Worm (Caenorhabditis elegans) whole organism, L1 larva: ENCODE results near the gene ddr-1.

Experiments used
- C04F5.9 ChIP-seq: sonication (generic microtip); optimal IDR thresholded peaks from 2 replicates; lab custom pipeline; 2016; ENCODE audit warnings: missing genetic modification characterization, missing compliant biosample characterization
- C16A3.4 ChIP-seq: fragments of 150-350 bp; optimal IDR thresholded peaks from 2 replicates; lab custom pipeline; 2014; ENCODE audit warnings: missing biosample characterization, missing genetic modification characterization
- Y116A8C.19 ChIP-seq: sonication (generic microtip); optimal IDR thresholded peaks from 2 replicates; lab custom pipeline; 2016; ENCODE audit warnings: missing compliant biosample characterization, missing genetic modification characterization, borderline replicate concordance
- aha-1 ChIP-seq: fragments of 150-350 bp; optimal IDR thresholded peaks from 2 replicates; lab custom pipeline; 2014; ENCODE audit warnings: missing biosample characterization, missing genetic modification characterization
- alr-1 ChIP-seq: fragments of 200-800 bp; sonication (Bioruptor generic); optimal IDR thresholded peaks from 2 replicates; lab custom pipeline; 2018; ENCODE audit warnings: borderline replicate concordance, mild to moderate bottlenecking, missing genetic modification characterization, missing compliant biosample characterization
- aly-2 ChIP-seq: fragments of 150-350 bp; optimal IDR thresholded peaks from 2 replicates; lab custom pipeline; 2014; ENCODE audit warnings: missing biosample characterization, missing genetic modification characterization
- blmp-1 ChIP-seq: fragments of 150-350 bp; optimal IDR thresholded peaks from 2 replicates; lab custom pipeline; 2014; ENCODE audit warnings: missing biosample characterization, missing genetic modification characterization
- ceh-63 ChIP-seq: fragments of 200-800 bp; sonication (Bioruptor generic); optimal IDR thresholded peaks from 2 replicates; lab custom pipeline; 2018; ENCODE audit warnings: mild to moderate bottlenecking, missing genetic modification characterization, missing compliant biosample characterization
- ceh-82 ChIP-seq, 3 experiments: fragments of 150-350 bp in 1 of 3; sonication (generic microtip) in 2 of 3; optimal IDR thresholded peaks; 2 replicates each; lab custom pipeline; 2014 to 2017; ENCODE audit warnings: missing biosample characterization in 3 of 3, missing genetic modification characterization in 3 of 3
- ceh-88 ChIP-seq: fragments of 200-800 bp; sonication (Bioruptor generic); IDR thresholded peaks from 2 replicates; pipeline ENCODE4 v1.3.6; 2022; ENCODE audit warnings: missing genetic modification characterization, missing compliant biosample characterization
- ces-1 ChIP-seq: fragments of 150-350 bp; optimal IDR thresholded peaks from 2 replicates; lab custom pipeline; 2014; ENCODE audit warnings: missing biosample characterization, missing genetic modification reagents, missing genetic modification characterization
- dpl-1 ChIP-seq, 3 experiments: fragments of 150-350 bp in 2 of 3; sonication (generic microtip) in 1 of 3; optimal IDR thresholded peaks; 2 replicates each; lab custom pipeline; 2014 to 2017; ENCODE audit warnings: missing biosample characterization in 3 of 3, missing genetic modification characterization in 3 of 3, missing genetic modification reagents in 3 of 3
- efl-1 ChIP-seq, 4 experiments: fragments of 150-350 bp; optimal IDR thresholded peaks in 3 of 4; peaks in 1 of 4; 1 replicate in 1 of 4; 2 replicates in 3 of 4; lab custom pipeline; 2014; ENCODE audit warnings: missing biosample characterization in 2 of 4, missing genetic modification characterization in 2 of 4, missing genetic modification reagents in 2 of 4
- efl-3 ChIP-seq: fragments of 200-800 bp; sonication (Bioruptor generic); optimal IDR thresholded peaks from 2 replicates; lab custom pipeline; 2018; ENCODE audit warnings: mild to moderate bottlenecking, missing genetic modification characterization, missing compliant biosample characterization
- elt-2 ChIP-seq: sonication (generic microtip); optimal IDR thresholded peaks from 2 replicates; lab custom pipeline; 2016; ENCODE audit warnings: missing genetic modification characterization, mild to moderate bottlenecking, inconsistent platforms, missing compliant biosample characterization, missing genetic modification reagents
- elt-3 ChIP-seq, 6 experiments: fragments of 150-350 bp in 1 of 6; sonication (generic microtip); optimal IDR thresholded peaks; 2 replicates each; lab custom pipeline; 2017 to 2018; ENCODE audit warnings: missing biosample characterization in 6 of 6, missing genetic modification characterization in 6 of 6, inconsistent platforms in 1 of 6
- ets-5 ChIP-seq: fragments of 200-800 bp; sonication (Bioruptor generic); IDR thresholded peaks from 2 replicates; pipeline ENCODE4 v1.3.6; 2022; ENCODE audit warnings: missing genetic modification characterization, missing compliant biosample characterization
- fkh-10 ChIP-seq: sonication (generic microtip); optimal IDR thresholded peaks from 2 replicates; lab custom pipeline; 2017; ENCODE audit warnings: missing biosample characterization, missing genetic modification reagents, missing genetic modification characterization
- fos-1 ChIP-seq: fragments of 150-350 bp; optimal IDR thresholded peaks from 2 replicates; lab custom pipeline; 2014; ENCODE audit warnings: missing biosample characterization, missing genetic modification characterization
- irx-1 ChIP-seq: sonication (generic microtip); optimal IDR thresholded peaks from 2 replicates; lab custom pipeline; 2016; ENCODE audit warnings: missing genetic modification characterization, missing compliant biosample characterization
- jun-1 ChIP-seq: fragments of 150-350 bp; optimal IDR thresholded peaks from 2 replicates; lab custom pipeline; 2014; ENCODE audit warnings: missing biosample characterization, missing genetic modification reagents, missing genetic modification characterization
- lin-14 ChIP-seq: fragments of 200-800 bp; sonication (Bioruptor generic); optimal IDR thresholded peaks from 2 replicates; lab custom pipeline; 2018; ENCODE audit warnings: mild to moderate bottlenecking, missing genetic modification characterization, moderate library complexity, missing compliant biosample characterization
- lin-35 ChIP-seq, 2 experiments: fragments of 150-350 bp; optimal IDR thresholded peaks; 2 replicates each; lab custom pipeline; 2014; ENCODE audit warnings: missing biosample characterization in 2 of 2, missing genetic modification characterization in 2 of 2, missing genetic modification reagents in 2 of 2
- lsy-2 ChIP-seq, 2 experiments: fragments of 150-350 bp; optimal IDR thresholded peaks; 2 replicates each; lab custom pipeline; 2014; ENCODE audit warnings: missing biosample characterization in 2 of 2, missing genetic modification characterization in 2 of 2
- mab-9 ChIP-seq: fragments of 200-800 bp; sonication (Bioruptor generic); IDR thresholded peaks from 2 replicates; pipeline ENCODE4 v1.3.6; 2022; ENCODE audit warnings: missing genetic modification reagents, missing genetic modification characterization, missing compliant biosample characterization
- mdl-1 ChIP-seq, 2 experiments: fragments of 150-350 bp; optimal IDR thresholded peaks; 2 replicates each; lab custom pipeline; 2014 to 2017; ENCODE audit warnings: missing biosample characterization in 2 of 2, missing genetic modification characterization in 2 of 2, inconsistent platforms in 1 of 2
- mep-1 ChIP-seq: fragments of 150-350 bp; optimal IDR thresholded peaks from 2 replicates; lab custom pipeline; 2014; ENCODE audit warnings: missing biosample characterization, missing genetic modification characterization
- nhr-11 ChIP-seq: fragments of 150-350 bp; optimal IDR thresholded peaks from 2 replicates; lab custom pipeline; 2014; ENCODE audit warnings: missing biosample characterization, missing genetic modification characterization
- nhr-19 ChIP-seq: fragments of 200-800 bp; sonication (Bioruptor generic); conservative IDR thresholded peaks from 2 replicates; pipeline ENCODE4 v1.3.6; 2022; ENCODE audit warnings: missing genetic modification characterization, missing compliant biosample characterization
- nhr-20 ChIP-seq: sonication (generic microtip); optimal IDR thresholded peaks from 2 replicates; lab custom pipeline; 2016; ENCODE audit warnings: mild to moderate bottlenecking, missing genetic modification characterization, missing compliant biosample characterization
- nhr-47 ChIP-seq: sonication (generic microtip); optimal IDR thresholded peaks from 2 replicates; lab custom pipeline; 2016; ENCODE audit warnings: mild to moderate bottlenecking, missing genetic modification characterization, moderate library complexity, missing compliant biosample characterization
- nhr-71 ChIP-seq: sonication (generic microtip); optimal IDR thresholded peaks from 2 replicates; lab custom pipeline; 2016; ENCODE audit warnings: mild to moderate bottlenecking, missing genetic modification characterization, moderate library complexity, missing compliant biosample characterization
- nhr-76 ChIP-seq: sonication (generic microtip); optimal IDR thresholded peaks from 2 replicates; lab custom pipeline; 2017; ENCODE audit warnings: missing biosample characterization, missing genetic modification characterization
- nhr-77 ChIP-seq: fragments of 150-350 bp; optimal IDR thresholded peaks from 2 replicates; lab custom pipeline; 2014; ENCODE audit warnings: missing biosample characterization, missing genetic modification characterization
- nhr-84 ChIP-seq: sonication (generic microtip); optimal IDR thresholded peaks from 2 replicates; lab custom pipeline; 2017; ENCODE audit warnings: missing biosample characterization, missing genetic modification characterization
- nhr-85 ChIP-seq: sonication (generic microtip); peaks from one replicate; lab custom pipeline; 2016; ENCODE audit warnings: missing genetic modification characterization, inconsistent platforms, missing compliant biosample characterization
- pag-3 ChIP-seq: sonication (generic microtip); optimal IDR thresholded peaks from 2 replicates; lab custom pipeline; 2017; ENCODE audit warnings: missing genetic modification characterization, mild to moderate bottlenecking, missing compliant biosample characterization, antibody characterized with exemption, borderline replicate concordance; ENCODE audit not compliant: insufficient read depth
- pqm-1 ChIP-seq: sonication (generic microtip); optimal IDR thresholded peaks from 3 replicates; lab custom pipeline; 2017; ENCODE audit warnings: missing biosample characterization, missing genetic modification characterization
- skn-1 ChIP-seq: fragments of 150-350 bp; optimal IDR thresholded peaks from 2 replicates; lab custom pipeline; 2014; ENCODE audit warnings: missing biosample characterization, missing genetic modification characterization
- snu-23 ChIP-seq: sonication (generic microtip); optimal IDR thresholded peaks from 2 replicates; lab custom pipeline; 2016; ENCODE audit warnings: missing genetic modification characterization, missing compliant biosample characterization
- sup-37 ChIP-seq: fragments of 200-800 bp; sonication (Bioruptor generic); optimal IDR thresholded peaks from 2 replicates; lab custom pipeline; 2018; ENCODE audit warnings: mild to moderate bottlenecking, missing genetic modification characterization, missing compliant biosample characterization
- unc-130 ChIP-seq: fragments of 150-350 bp; optimal IDR thresholded peaks from 2 replicates; lab custom pipeline; 2017; ENCODE audit warnings: missing biosample characterization, missing genetic modification characterization, inconsistent platforms
- unc-86 ChIP-seq: sonication (generic microtip); optimal IDR thresholded peaks from 2 replicates; lab custom pipeline; 2016; ENCODE audit warnings: missing genetic modification characterization, missing compliant biosample characterization
- zip-4 ChIP-seq: fragments of 200-800 bp; sonication (Bioruptor generic); optimal IDR thresholded peaks from 2 replicates; lab custom pipeline; 2018; ENCODE audit warnings: mild to moderate bottlenecking, missing genetic modification characterization, moderate library complexity, missing compliant biosample characterization
- ztf-11 ChIP-seq, 2 experiments: sonication (generic microtip); optimal IDR thresholded peaks; 2 replicates each; lab custom pipeline; 2016 to 2017; ENCODE audit warnings: missing genetic modification characterization in 2 of 2, missing biosample characterization in 1 of 2, missing compliant biosample characterization in 1 of 2

ddr-1 gene

ce11 chrX:5478875-5479274 is 17.8 kb downstream of the ddr-1 start (continued):
- no peak for TF ChIP-seq efl-3
- no peak for TF ChIP-seq ztf-11 (tag; optimal IDR thresholded peaks at IDR 0.05; lab: Kevin White, UChicago)
- TF ChIP-seq ceh-63 (GFP tag; lab: Kevin White, UChicago) = no peak
- no peak for TF ChIP-seq irx-1
- no peak for TF ChIP-seq elt-3 (tag; optimal IDR thresholded peaks at IDR 0.05; lab: Kevin White, UChicago)
- TF ChIP-seq fos-1 (tag; lab: Kevin White, UChicago) = no peak
- no peak for TF ChIP-seq C04F5.9 (tag; lab: Kevin White, UChicago)
- TF ChIP-seq pag-3 (tag; lab: Kevin White, UChicago) = no peak
- peak; percentile 72 for TF ChIP-seq nhr-85 (tag; lab: Kevin White, UChicago)
- TF ChIP-seq nhr-71 (tag; lab: Kevin White, UChicago) = no peak
- no peak for TF ChIP-seq ces-1 (GFP tag; lab: Kevin White, UChicago)
- no peak for TF ChIP-seq nhr-84 (tag; lab: Kevin White, UChicago)
- no peak for TF ChIP-seq nhr-47 (tag; lab: Kevin White, UChicago)
- TF ChIP-seq lsy-2 (tag; optimal IDR thresholded peaks at IDR 0.05; lab: Kevin White, UChicago) = peak in 1 of 2 experiments; percentile 6
- TF ChIP-seq nhr-19 = no peak
- no peak for TF ChIP-seq sup-37
- no peak for TF ChIP-seq jun-1
- no peak for TF ChIP-seq Y116A8C.19 (tag; lab: Kevin White, UChicago)

- TF ChIP-seq efl-1 (optimal IDR thresholded peaks at IDR 0.05; lab: Kevin White, UChicago) (no peak), efl-1 (GFP tag; optimal IDR thresholded peaks at IDR 0.05 in 1 of 2; lab: Kevin White, UChicago) (peak in 1 of 2 experiments; percentile 7), fkh-10 (GFP tag; lab: Kevin White, UChicago) (no peak), ets-5 (GFP tag; lab: Robert Waterston, UW) (no peak), unc-86 (no peak), ceh-82 (tag; optimal IDR thresholded peaks at IDR 0.05; lab: Kevin White, UChicago) (no peak), pqm-1 (tag; lab: Kevin White, UChicago) (no peak), aha-1 (no peak), nhr-76 (no peak), dpl-1 (GFP tag; optimal IDR thresholded peaks at IDR 0.05; lab: Kevin White, UChicago) (no peak), nhr-47 (tag; lab: Kevin White, UChicago) (no peak), nhr-11 (tag; lab: Kevin White, UChicago) (no peak), unc-130 (tag; lab: Kevin White, UChicago) (no peak), mdl-1 (tag; optimal IDR thresholded peaks at IDR 0.05; lab: Kevin White, UChicago) (peak in 1 of 2 experiments; percentile 8)
These were observed 18.3 kb downstream of the ddr-1 start, which contains the start of gene dlg-1 for ce11 chrX:5479300-5479811. Gene dlg-1 (plus strand): TSS chrX:5479700.

- TF ChIP-seq lsy-2 (tag; optimal IDR thresholded peaks at IDR 0.05; lab: Kevin White, UChicago) = no peak
- no peak for TF ChIP-seq ztf-11 (tag; optimal IDR thresholded peaks at IDR 0.05; lab: Kevin White, UChicago)
- TF ChIP-seq nhr-77 (tag; lab: Kevin White, UChicago) = no peak
- no peak for TF ChIP-seq zip-4
- no peak for TF ChIP-seq ceh-88
- peak; percentile 99 for TF ChIP-seq blmp-1 (tag; lab: Kevin White, UChicago)
- TF ChIP-seq aly-2 = no peak
- TF ChIP-seq sup-37 = no peak
- peak; percentile 36 for TF ChIP-seq nhr-20 (tag; lab: Kevin White, UChicago)
- TF ChIP-seq snu-23 (GFP tag; lab: Kevin White, UChicago) = peak; percentile 11
- peak in 1 of 2 experiments; percentile 60 for TF ChIP-seq lin-35 (GFP tag; optimal IDR thresholded peaks at IDR 0.05; lab: Kevin White, UChicago)
- peak; percentile 46 for TF ChIP-seq mep-1 (tag; lab: Kevin White, UChicago)
- peak; percentile 32 for TF ChIP-seq fos-1 (tag; lab: Kevin White, UChicago)
- TF ChIP-seq alr-1 (tag; lab: Kevin White, UChicago) = no peak
- 0 out of 2 replicates have a peak, but pooled peaks have one; percentile 5 for TF ChIP-seq nhr-19
- no peak for TF ChIP-seq unc-130 (tag; lab: Kevin White, UChicago)
- peak; percentile 34 for TF ChIP-seq lin-14 (GFP tag; lab: Kevin White, UChicago)
- TF ChIP-seq mab-9 = no peak
- no peak for TF ChIP-seq ceh-63 (GFP tag; lab: Kevin White, UChicago)
- no peak for TF ChIP-seq dpl-1 (GFP tag; optimal IDR thresholded peaks at IDR 0.05; lab: Kevin White, UChicago)
- peak; percentile 50 for TF ChIP-seq nhr-71 (tag; lab: Kevin White, UChicago)
- TF ChIP-seq elt-2 = peak; percentile 59
- peak; percentile 8 for TF ChIP-seq skn-1 (tag; lab: Kevin White, UChicago)
- TF ChIP-seq jun-1 = peak; percentile 58
- peak; percentile 40 for TF ChIP-seq C16A3.4 (tag; lab: Kevin White, UChicago)
- TF ChIP-seq elt-3 (tag; optimal IDR thresholded peaks at IDR 0.05; lab: Kevin White, UChicago) = peak in 2 of 6 experiments; percentile 12 to 36
These were observed 19.0 kb downstream of the ddr-1 start for ce11 chrX:5479876-5480580.
